Worm (Caenorhabditis elegans) whole organism, L2 larva: ENCODE data around the gene C25E10.11.

Experiments used
- C34F6.9 ChIP-seq: fragments of 150-350 bp; optimal IDR thresholded peaks from 2 replicates; lab custom pipeline; 2014; ENCODE audit warnings: missing biosample characterization, missing genetic modification characterization
- F13H6.1 ChIP-seq: sonication (generic microtip); optimal IDR thresholded peaks from 2 replicates; lab custom pipeline; 2016; ENCODE audit warnings: missing genetic modification characterization, missing compliant biosample characterization
- R02D3.7 ChIP-seq: fragments of 150-350 bp; optimal IDR thresholded peaks from 2 replicates; lab custom pipeline; 2014; ENCODE audit warnings: missing biosample characterization, missing genetic modification characterization
- Y55F3AM.14 ChIP-seq: fragments of 200-800 bp; sonication (Bioruptor generic); optimal IDR thresholded peaks from 2 replicates; lab custom pipeline; 2018; ENCODE audit warnings: mild to moderate bottlenecking, missing genetic modification characterization, missing compliant biosample characterization
- ZK546.5 ChIP-seq: sonication (generic microtip); optimal IDR thresholded peaks from 2 replicates; lab custom pipeline; 2017; ENCODE audit warnings: missing biosample characterization, missing genetic modification characterization
- alr-1 ChIP-seq: fragments of 150-350 bp; optimal IDR thresholded peaks from 2 replicates; lab custom pipeline; 2014; ENCODE audit warnings: missing biosample characterization, missing genetic modification characterization
- aly-2 ChIP-seq: fragments of 150-350 bp; optimal IDR thresholded peaks from 2 replicates; lab custom pipeline; 2014; ENCODE audit warnings: missing biosample characterization, missing genetic modification characterization
- ama-1 ChIP-seq: fragments of 150-350 bp; optimal IDR thresholded peaks from 2 replicates; lab custom pipeline; 2018; ENCODE audit warnings: inconsistent platforms
- blmp-1 ChIP-seq: sonication (generic microtip); optimal IDR thresholded peaks from 2 replicates; lab custom pipeline; 2017; ENCODE audit warnings: missing genetic modification characterization, mild to moderate bottlenecking, missing compliant biosample characterization, antibody characterized with exemption, moderate library complexity; ENCODE audit not compliant: insufficient read depth
- ceh-16 ChIP-seq: fragments of 150-350 bp; optimal IDR thresholded peaks from 2 replicates; lab custom pipeline; 2014; ENCODE audit warnings: missing biosample characterization, missing genetic modification characterization
- ceh-82 ChIP-seq: fragments of 150-350 bp; optimal IDR thresholded peaks from 2 replicates; lab custom pipeline; 2014; ENCODE audit warnings: missing biosample characterization, missing genetic modification characterization
- crh-2 ChIP-seq: sonication (generic microtip); optimal IDR thresholded peaks from 2 replicates; lab custom pipeline; 2017; ENCODE audit warnings: missing biosample characterization, missing genetic modification characterization
- dmd-4 ChIP-seq: sonication (generic microtip); optimal IDR thresholded peaks from 2 replicates; lab custom pipeline; 2017; ENCODE audit warnings: missing biosample characterization, missing genetic modification characterization
- egl-27 ChIP-seq: sonication (generic microtip); optimal IDR thresholded peaks from 3 replicates; lab custom pipeline; 2017; ENCODE audit warnings: missing biosample characterization, missing genetic modification reagents, missing genetic modification characterization
- elt-1 ChIP-seq: fragments of 150-350 bp; optimal IDR thresholded peaks from 2 replicates; lab custom pipeline; 2014; ENCODE audit warnings: missing biosample characterization, missing genetic modification characterization
- elt-3 ChIP-seq: sonication (generic microtip); optimal IDR thresholded peaks from 2 replicates; lab custom pipeline; 2017; ENCODE audit warnings: missing biosample characterization, missing genetic modification characterization
- gmeb-1 ChIP-seq: fragments of 150-350 bp; optimal IDR thresholded peaks from 2 replicates; lab custom pipeline; 2014; ENCODE audit warnings: missing biosample characterization, missing genetic modification characterization
- lin-11 ChIP-seq: fragments of 150-350 bp; sonication (generic microtip); optimal IDR thresholded peaks from 2 replicates; lab custom pipeline; 2014; ENCODE audit warnings: missing biosample characterization, missing genetic modification characterization, inconsistent platforms, mixed read lengths
- lin-13 ChIP-seq: fragments of 150-350 bp; optimal IDR thresholded peaks from 2 replicates; lab custom pipeline; 2014; ENCODE audit warnings: missing biosample characterization, missing genetic modification reagents, missing genetic modification characterization
- lin-39 ChIP-seq: fragments of 150-350 bp; optimal IDR thresholded peaks from 2 replicates; lab custom pipeline; 2014; ENCODE audit warnings: missing biosample characterization, missing genetic modification reagents, missing genetic modification characterization
- lsy-2 ChIP-seq, 2 experiments: fragments of 150-350 bp in 1 of 2; sonication (generic microtip) in 1 of 2; optimal IDR thresholded peaks; 2 replicates each; lab custom pipeline; 2014 to 2017; ENCODE audit warnings: missing biosample characterization in 2 of 2, missing genetic modification characterization in 2 of 2
- mab-5 ChIP-seq: fragments of 150-350 bp; optimal IDR thresholded peaks from 2 replicates; lab custom pipeline; 2014; ENCODE audit warnings: missing biosample characterization, missing genetic modification characterization
- mbf-1 ChIP-seq: sonication (generic microtip); optimal IDR thresholded peaks from 2 replicates; lab custom pipeline; 2017; ENCODE audit warnings: missing biosample characterization, missing genetic modification characterization
- mdl-1 ChIP-seq, 2 experiments: fragments of 150-350 bp in 1 of 2; sonication (generic microtip) in 1 of 2; optimal IDR thresholded peaks; 2 replicates each; lab custom pipeline; 2017; ENCODE audit warnings: missing biosample characterization in 2 of 2, missing genetic modification characterization in 2 of 2
- nhr-10 ChIP-seq: sonication (generic microtip); optimal IDR thresholded peaks from 2 replicates; lab custom pipeline; 2017; ENCODE audit warnings: missing biosample characterization, missing genetic modification characterization
- nhr-11 ChIP-seq: fragments of 150-350 bp; optimal IDR thresholded peaks from 2 replicates; lab custom pipeline; 2014; ENCODE audit warnings: missing biosample characterization, missing genetic modification characterization
- nhr-12 ChIP-seq: fragments of 150-350 bp; optimal IDR thresholded peaks from 2 replicates; lab custom pipeline; 2014; ENCODE audit warnings: missing biosample characterization, missing genetic modification characterization
- nhr-129 ChIP-seq: fragments of 150-350 bp; optimal IDR thresholded peaks from 2 replicates; lab custom pipeline; 2014; ENCODE audit warnings: missing biosample characterization, missing genetic modification characterization
- nhr-21 ChIP-seq: fragments of 150-350 bp; optimal IDR thresholded peaks from 2 replicates; lab custom pipeline; 2014; ENCODE audit warnings: missing biosample characterization, missing genetic modification characterization
- nhr-23 ChIP-seq: fragments of 150-350 bp; optimal IDR thresholded peaks from 2 replicates; lab custom pipeline; 2014; ENCODE audit warnings: missing biosample characterization, missing genetic modification reagents, missing genetic modification characterization
- nhr-237 ChIP-seq: fragments of 150-350 bp; optimal IDR thresholded peaks from 2 replicates; lab custom pipeline; 2014; ENCODE audit warnings: missing biosample characterization, missing genetic modification characterization
- nhr-25 ChIP-seq: fragments of 150-350 bp; sonication (generic microtip); optimal IDR thresholded peaks from 3 replicates; lab custom pipeline; 2014; ENCODE audit warnings: missing biosample characterization, missing genetic modification characterization
- nhr-6 ChIP-seq: fragments of 150-350 bp; optimal IDR thresholded peaks from 2 replicates; lab custom pipeline; 2014; ENCODE audit warnings: missing biosample characterization, missing genetic modification characterization
- nhr-77 ChIP-seq: fragments of 150-350 bp; optimal IDR thresholded peaks from 2 replicates; lab custom pipeline; 2014; ENCODE audit warnings: missing biosample characterization, missing genetic modification characterization
- peb-1 ChIP-seq: fragments of 150-350 bp; optimal IDR thresholded peaks from 2 replicates; lab custom pipeline; 2014; ENCODE audit warnings: missing biosample characterization, missing genetic modification characterization
- sem-4 ChIP-seq: fragments of 150-350 bp; optimal IDR thresholded peaks from 2 replicates; lab custom pipeline; 2014; ENCODE audit warnings: missing biosample characterization, missing genetic modification reagents, missing genetic modification characterization
- skn-1 ChIP-seq: sonication (generic microtip); optimal IDR thresholded peaks from 2 replicates; lab custom pipeline; 2017; ENCODE audit warnings: missing biosample characterization, missing genetic modification characterization
- sma-3 ChIP-seq: sonication (generic microtip); optimal IDR thresholded peaks from 2 replicates; lab custom pipeline; 2016; ENCODE audit warnings: missing genetic modification reagents, missing genetic modification characterization, missing compliant biosample characterization
- sma-9 ChIP-seq, 2 experiments: fragments of 150-350 bp in 1 of 2; sonication (generic microtip) in 1 of 2; optimal IDR thresholded peaks; 2 replicates each; lab custom pipeline; 2014 to 2016; ENCODE audit warnings: missing genetic modification characterization in 2 of 2, mild to moderate bottlenecking in 1 of 2, missing biosample characterization in 1 of 2, missing compliant biosample characterization in 1 of 2, missing genetic modification reagents in 1 of 2, moderate library complexity in 1 of 2
- snpc-4 ChIP-seq: fragments of 150-350 bp; optimal IDR thresholded peaks from 2 replicates; lab custom pipeline; 2014; ENCODE audit warnings: missing biosample characterization, missing genetic modification characterization
- unc-39 ChIP-seq: fragments of 150-350 bp; optimal IDR thresholded peaks from 2 replicates; lab custom pipeline; 2014; ENCODE audit warnings: missing biosample characterization, missing genetic modification characterization
- unc-55 ChIP-seq: fragments of 150-350 bp; sonication (generic microtip); optimal IDR thresholded peaks from 3 replicates; lab custom pipeline; 2014; ENCODE audit warnings: missing biosample characterization, missing genetic modification reagents, missing genetic modification characterization
- unc-62 ChIP-seq: fragments of 150-350 bp; optimal IDR thresholded peaks from 2 replicates; lab custom pipeline; 2014; ENCODE audit warnings: missing biosample characterization, missing genetic modification reagents, missing genetic modification characterization
- zag-1 ChIP-seq: fragments of 150-350 bp; optimal IDR thresholded peaks from 2 replicates; lab custom pipeline; 2014; ENCODE audit warnings: missing biosample characterization, missing genetic modification characterization
- ztf-1 ChIP-seq: fragments of 200-800 bp; sonication (Bioruptor generic); conservative IDR thresholded peaks from 2 replicates; pipeline ENCODE4 v1.3.6; 2022; ENCODE audit warnings: missing genetic modification characterization, missing compliant biosample characterization
- ztf-11 ChIP-seq: sonication (generic microtip); optimal IDR thresholded peaks from 2 replicates; lab custom pipeline; 2017; ENCODE audit warnings: missing biosample characterization, missing genetic modification characterization
- ztf-4 ChIP-seq: fragments of 150-350 bp; optimal IDR thresholded peaks from 2 replicates; lab custom pipeline; 2014; ENCODE audit warnings: missing biosample characterization, missing genetic modification characterization

C25E10.11 gene

DNA sequence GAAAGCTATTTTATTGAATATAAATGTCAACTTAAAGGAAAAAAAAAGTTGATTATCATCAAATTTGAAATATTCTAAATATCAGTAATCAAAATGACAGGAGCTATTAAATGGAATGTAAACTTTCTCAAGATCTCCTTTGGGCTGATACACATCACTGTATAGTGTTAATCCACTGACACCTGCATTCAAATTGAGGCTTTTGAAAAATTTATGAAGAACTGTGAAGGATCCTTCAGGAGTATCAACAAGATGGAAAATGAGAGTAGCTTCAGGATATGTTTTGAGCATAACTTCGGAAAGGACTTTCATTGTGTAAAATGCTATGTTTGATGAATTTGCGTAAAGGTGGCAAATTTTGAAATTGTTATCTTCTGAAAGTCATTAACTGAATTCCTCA, 38.7 kb upstream of the C25E10.11 start:
- TF ChIP-seq ztf-11 (tag; lab: Kevin White, UChicago) (no peak), nhr-129 (tag; lab: Kevin White, UChicago) (peak; percentile 38)

- TF ChIP-seq mdl-1 (tag; optimal IDR thresholded peaks at IDR 0.05; lab: Kevin White, UChicago) (no peak), F13H6.1 (tag; lab: Kevin White, UChicago) (no peak), nhr-237 (no peak), nhr-12 (tag; lab: Kevin White, UChicago) (no peak), nhr-21 (tag; lab: Kevin White, UChicago) (no peak), C34F6.9 (tag; lab: Kevin White, UChicago) (no peak), mab-5 (no peak), lsy-2 (tag; optimal IDR thresholded peaks at IDR 0.05; lab: Kevin White, UChicago) (no peak), nhr-23 (no peak), R02D3.7 (tag; lab: Kevin White, UChicago) (no peak), gmeb-1 (tag; lab: Kevin White, UChicago) (no peak)
- TF ChIP-seq, all 48 proteins: peak for 0
These were observed 38.1 kb upstream of the C25E10.11 start for ce11 chrV:9096674-9097073.

DNA sequence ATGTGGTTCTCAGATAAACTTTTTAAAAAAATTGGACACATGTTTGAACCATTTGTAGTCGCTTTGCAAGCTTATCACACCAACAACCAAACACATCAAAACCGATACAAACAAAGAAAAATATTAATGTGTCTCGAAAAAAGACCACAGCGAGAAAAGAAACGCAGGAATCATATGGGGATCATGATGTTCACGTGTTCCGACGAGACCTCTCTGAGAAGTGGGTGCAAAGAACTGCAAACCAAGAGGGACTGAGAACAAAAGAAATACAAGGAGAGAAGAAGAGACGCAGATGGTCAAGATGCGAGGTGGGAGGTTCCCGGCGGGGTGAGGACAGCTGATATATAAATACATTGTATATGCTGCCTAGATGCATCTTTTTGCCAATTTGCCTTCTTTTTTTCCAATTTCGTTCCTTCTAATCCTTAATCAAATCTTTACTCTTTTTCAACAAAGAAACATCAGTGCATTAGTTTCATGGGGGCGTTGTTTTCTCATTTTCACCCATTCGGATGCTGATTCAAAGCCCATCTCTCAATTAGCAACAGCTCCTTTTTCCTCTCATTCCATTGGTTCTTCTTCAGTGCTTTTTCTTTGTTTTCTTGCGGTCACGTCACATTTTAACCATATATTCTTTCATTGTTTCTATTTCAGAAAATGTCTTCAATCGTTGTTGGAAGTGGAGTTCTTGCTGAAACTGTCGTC, 37.2 kb upstream of the C25E10.11 start, which contains the start of gene F21C10.10:
F21C10.10 (plus strand) TSS at position 655 of the 705 bp plus-strand sequence.
- TF ChIP-seq unc-39 = no peak
- TF ChIP-seq nhr-10 (tag; lab: Kevin White, UChicago) = no peak
- TF ChIP-seq sma-9 (GFP tag; optimal IDR thresholded peaks at IDR 0.05; lab: Kevin White, UChicago) = peak; percentile 99
- TF ChIP-seq sma-9 (tag; optimal IDR thresholded peaks at IDR 0.05; lab: Kevin White, UChicago) = peak; percentile 34
- TF ChIP-seq unc-62 (GFP tag; lab: Kevin White, UChicago) = no peak
- peak; percentile 86 for TF ChIP-seq C34F6.9 (tag; lab: Kevin White, UChicago)
- no peak for TF ChIP-seq ZK546.5 (tag; lab: Kevin White, UChicago)
- TF ChIP-seq nhr-12 (tag; lab: Kevin White, UChicago) = no peak
- no peak for TF ChIP-seq elt-1 (tag; lab: Kevin White, UChicago)
- no peak for TF ChIP-seq ceh-82 (tag; lab: Kevin White, UChicago)
- TF ChIP-seq blmp-1 = peak; percentile 72
- TF ChIP-seq lin-13 (GFP tag; lab: Kevin White, UChicago) = peak; percentile 73
- TF ChIP-seq R02D3.7 (tag; lab: Kevin White, UChicago) = no peak
- peak; percentile 29 for TF ChIP-seq unc-55 (GFP tag; lab: Kevin White, UChicago)
- no peak for TF ChIP-seq mbf-1 (tag; lab: Kevin White, UChicago)
- TF ChIP-seq sem-4 (tag; lab: Kevin White, UChicago) = peak; percentile 77
- no peak for TF ChIP-seq nhr-237
- TF ChIP-seq elt-3 (tag; lab: Kevin White, UChicago) = no peak
- TF ChIP-seq ceh-16 (tag; lab: Kevin White, UChicago) = no peak
- peak; percentile 17 for TF ChIP-seq mab-5
- peak; percentile 73 for TF ChIP-seq gmeb-1 (tag; lab: Kevin White, UChicago)
- TF ChIP-seq skn-1 = no peak
- TF ChIP-seq lin-39 (tag; lab: Kevin White, UChicago) = no peak
- TF ChIP-seq snpc-4 (tag; lab: Kevin White, UChicago) = peak; percentile 68
- no peak for TF ChIP-seq aly-2 (tag; lab: Kevin White, UChicago)
- no peak for TF ChIP-seq ztf-11 (tag; lab: Kevin White, UChicago)
- TF ChIP-seq F13H6.1 (tag; lab: Kevin White, UChicago) = peak; percentile 96
- TF ChIP-seq ztf-1 = no peak
- no peak for TF ChIP-seq nhr-11 (tag; lab: Kevin White, UChicago)
- no peak for TF ChIP-seq nhr-23
- peak; percentile 97 for TF ChIP-seq nhr-25 (tag; lab: Kevin White, UChicago)
- TF ChIP-seq lsy-2 (tag; optimal IDR thresholded peaks at IDR 0.05; lab: Kevin White, UChicago) = peak in 1 of 2 experiments; percentile 85
- no peak for TF ChIP-seq peb-1
- peak; percentile 96 for TF ChIP-seq nhr-21 (tag; lab: Kevin White, UChicago)
- TF ChIP-seq nhr-77 (tag; lab: Kevin White, UChicago) = no peak
- peak; percentile 63 to 89 for TF ChIP-seq mdl-1 (tag; optimal IDR thresholded peaks at IDR 0.05; lab: Kevin White, UChicago)
- TF ChIP-seq zag-1 (tag; lab: Kevin White, UChicago) = no peak
- TF ChIP-seq nhr-129 (tag; lab: Kevin White, UChicago) = peak; percentile 88
- TF ChIP-seq Y55F3AM.14 (GFP tag; lab: Kevin White, UChicago) = peak; percentile 88
- TF ChIP-seq sma-3 (GFP tag; lab: Kevin White, UChicago) = peak; percentile 93
- peak; percentile 86 for TF ChIP-seq ztf-4 (tag; lab: Kevin White, UChicago)
- TF ChIP-seq nhr-6 = peak; percentile 85
- TF ChIP-seq dmd-4 (tag; lab: Kevin White, UChicago) = no peak
- TF ChIP-seq alr-1 = no peak
- TF ChIP-seq crh-2 (tag; lab: Kevin White, UChicago) = peak; percentile 88
- TF ChIP-seq ama-1 (lab: Kevin White, UChicago) = no peak
- TF ChIP-seq egl-27 (tag; lab: Kevin White, UChicago) = peak; percentile 85
- no peak for TF ChIP-seq lin-11 (tag; lab: Kevin White, UChicago)
